Worm (Caenorhabditis elegans) whole organism, young adult: ENCODE measurements around the gene acs-7.

Experiments
- B0019.2 ChIP-seq: fragments of 200-800 bp; sonication (Bioruptor generic); conservative IDR thresholded peaks from 2 replicates; pipeline ENCODE4 v1.3.6; 2022; ENCODE audit warnings: missing genetic modification reagents, missing genetic modification characterization, missing compliant biosample characterization
- B0035.1 ChIP-seq: sonication (generic microtip); optimal IDR thresholded peaks from 2 replicates; lab custom pipeline; 2016; ENCODE audit warnings: missing genetic modification characterization, mild to moderate bottlenecking, missing compliant biosample characterization, missing genotype, missing genetic modification reagents
- B0261.1 ChIP-seq: sonication (generic microtip); optimal IDR thresholded peaks from 2 replicates; lab custom pipeline; 2016; ENCODE audit warnings: mild to moderate bottlenecking, missing genetic modification characterization, moderate library complexity, missing compliant biosample characterization
- D2030.7 ChIP-seq: fragments of 200-800 bp; sonication (Bioruptor generic); IDR thresholded peaks from 2 replicates; pipeline ENCODE4 v1.3.6; 2022; ENCODE audit warnings: missing genetic modification reagents, missing genetic modification characterization, missing compliant biosample characterization
- F22D6.2 ChIP-seq: sonication (generic microtip); optimal IDR thresholded peaks from 2 replicates; lab custom pipeline; 2016; ENCODE audit warnings: mild to moderate bottlenecking, missing genetic modification characterization, missing compliant biosample characterization
- F39B2.1 ChIP-seq: fragments of 200-800 bp; sonication (Bioruptor generic); IDR thresholded peaks from 2 replicates; pipeline ENCODE4 v1.3.6; 2022; ENCODE audit warnings: missing genetic modification reagents, missing genetic modification characterization, missing compliant biosample characterization
- F55B11.4 ChIP-seq: sonication (generic microtip); optimal IDR thresholded peaks from 2 replicates; lab custom pipeline; 2016; ENCODE audit warnings: missing compliant biosample characterization, missing genetic modification characterization, borderline replicate concordance; ENCODE audit not compliant: insufficient read depth
- F57A8.1 ChIP-seq: fragments of 200-800 bp; sonication (Bioruptor generic); optimal IDR thresholded peaks from 2 replicates; lab custom pipeline; 2018; ENCODE audit warnings: mild to moderate bottlenecking, missing genetic modification characterization, moderate library complexity, missing compliant biosample characterization
- akir-1 ChIP-seq: fragments of 200-800 bp; sonication (Bioruptor generic); optimal IDR thresholded peaks from 2 replicates; lab custom pipeline; 2018; ENCODE audit warnings: mild to moderate bottlenecking, missing genetic modification characterization, moderate library complexity, missing compliant biosample characterization
- attf-5 ChIP-seq: fragments of 200-800 bp; sonication (Bioruptor generic); optimal IDR thresholded peaks from 2 replicates; lab custom pipeline; 2018; ENCODE audit warnings: mild to moderate bottlenecking, missing genetic modification characterization, missing compliant biosample characterization
- ccch-3 ChIP-seq: fragments of 200-800 bp; sonication (Bioruptor generic); optimal IDR thresholded peaks from 2 replicates; lab custom pipeline; 2018; ENCODE audit warnings: mild to moderate bottlenecking, missing genetic modification characterization, missing compliant biosample characterization
- ceh-79 ChIP-seq: sonication (generic microtip); optimal IDR thresholded peaks from 2 replicates; lab custom pipeline; 2017; ENCODE audit warnings: mild to moderate bottlenecking, missing genetic modification characterization, missing compliant biosample characterization
- egl-18 ChIP-seq: fragments of 200-800 bp; sonication (Bioruptor generic); IDR thresholded peaks from 2 replicates; pipeline ENCODE4 v1.3.6; 2022; ENCODE audit warnings: missing genetic modification reagents, missing genetic modification characterization, missing compliant biosample characterization
- egl-44 ChIP-seq: fragments of 200-800 bp; sonication (Bioruptor generic); IDR thresholded peaks from 2 replicates; pipeline ENCODE4 v1.3.6; 2022; ENCODE audit warnings: missing genetic modification reagents, missing genetic modification characterization, missing compliant biosample characterization
- egrh-3 ChIP-seq: fragments of 200-800 bp; sonication (Bioruptor generic); IDR thresholded peaks from 2 replicates; pipeline ENCODE4 v1.3.6; 2022; ENCODE audit warnings: missing genetic modification reagents, missing genetic modification characterization, missing compliant biosample characterization
- ets-4 ChIP-seq: fragments of 200-800 bp; sonication (Bioruptor generic); optimal IDR thresholded peaks from 2 replicates; lab custom pipeline; 2018; ENCODE audit warnings: mild to moderate bottlenecking, missing genetic modification characterization, missing compliant biosample characterization
- him-1 ChIP-seq: sonication (generic microtip); optimal IDR thresholded peaks from 2 replicates; lab custom pipeline; 2016; ENCODE audit warnings: missing genotype, missing genetic modification reagents, missing genetic modification characterization, missing compliant biosample characterization
- hlh-26 ChIP-seq: fragments of 200-800 bp; sonication (Bioruptor generic); conservative IDR thresholded peaks from 2 replicates; pipeline ENCODE4 v1.3.6; 2022; ENCODE audit warnings: missing genetic modification reagents, missing genetic modification characterization, missing compliant biosample characterization
- hmg-1.2 ChIP-seq: fragments of 200-800 bp; sonication (Bioruptor generic); IDR thresholded peaks from 2 replicates; pipeline ENCODE4 v1.3.6; 2022; ENCODE audit warnings: missing genetic modification reagents, missing genetic modification characterization, missing compliant biosample characterization
- hrde-1 ChIP-seq: sonication (generic microtip); optimal IDR thresholded peaks from 2 replicates; lab custom pipeline; 2016; ENCODE audit warnings: missing genetic modification characterization, mild to moderate bottlenecking, missing compliant biosample characterization, moderate library complexity, missing genotype, missing genetic modification reagents, borderline replicate concordance
- lin-40 ChIP-seq: sonication (generic microtip); optimal IDR thresholded peaks from 2 replicates; lab custom pipeline; 2016; ENCODE audit warnings: missing genetic modification characterization, mild to moderate bottlenecking, missing compliant biosample characterization, missing genotype, missing genetic modification reagents
- lin-54 ChIP-seq: fragments of 200-800 bp; sonication (Bioruptor generic); optimal IDR thresholded peaks from 2 replicates; lab custom pipeline; 2018; ENCODE audit warnings: mild to moderate bottlenecking, missing genetic modification characterization, missing compliant biosample characterization
- lsl-1 ChIP-seq: fragments of 200-800 bp; sonication (Bioruptor generic); optimal IDR thresholded peaks from 2 replicates; lab custom pipeline; 2018; ENCODE audit warnings: mild to moderate bottlenecking, missing genetic modification characterization, moderate library complexity, missing compliant biosample characterization
- lsy-27 ChIP-seq: sonication (generic microtip); optimal IDR thresholded peaks from 2 replicates; lab custom pipeline; 2017; ENCODE audit warnings: missing genetic modification characterization, mild to moderate bottlenecking, missing compliant biosample characterization, antibody characterized with exemption, missing genotype, borderline replicate concordance; ENCODE audit not compliant: insufficient read depth
- madf-6 ChIP-seq: fragments of 200-800 bp; sonication (Bioruptor generic); IDR thresholded peaks from 2 replicates; pipeline ENCODE4 v1.3.6; 2022; ENCODE audit warnings: missing genetic modification reagents, missing genetic modification characterization, missing compliant biosample characterization
- madf-8 ChIP-seq: fragments of 200-800 bp; sonication (Bioruptor generic); conservative IDR thresholded peaks from 2 replicates; pipeline ENCODE4 v1.3.6; 2022; ENCODE audit warnings: missing genetic modification reagents, missing genetic modification characterization, missing compliant biosample characterization
- nfya-2 ChIP-seq: fragments of 200-800 bp; sonication (Bioruptor generic); IDR thresholded peaks from 2 replicates; pipeline ENCODE4 v1.3.6; 2022; ENCODE audit warnings: missing genetic modification reagents, missing genetic modification characterization, missing compliant biosample characterization
- nfyb-1 ChIP-seq: fragments of 200-800 bp; sonication (Bioruptor generic); IDR thresholded peaks from 2 replicates; pipeline ENCODE4 v1.3.6; 2022; ENCODE audit warnings: missing genetic modification reagents, missing genetic modification characterization, missing compliant biosample characterization
- rec-8 ChIP-seq, 2 experiments: sonication (generic microtip); optimal IDR thresholded peaks; 2 replicates each; lab custom pipeline; 2016; ENCODE audit warnings: mild to moderate bottlenecking in 2 of 2, missing genetic modification characterization in 2 of 2, missing genetic modification reagents in 2 of 2, missing genotype in 2 of 2, missing biosample characterization in 1 of 2, missing compliant biosample characterization in 1 of 2, moderate library complexity in 1 of 2
- sptf-2 ChIP-seq: fragments of 200-800 bp; sonication (Bioruptor generic); optimal IDR thresholded peaks from 2 replicates; lab custom pipeline; 2018; ENCODE audit warnings: mild to moderate bottlenecking, missing genetic modification characterization, missing compliant biosample characterization
- ztf-26 ChIP-seq: sonication (generic microtip); optimal IDR thresholded peaks from 2 replicates; lab custom pipeline; 2017; ENCODE audit warnings: missing genetic modification characterization, missing compliant biosample characterization

The acs-7 gene

ce11 chrII:9313335-9313734, 21.5 kb downstream of the acs-7 start:
- TF ChIP-seq nfya-2 (no peak), B0019.2 (GFP tag; lab: Robert Waterston, UW) (no peak), attf-5 (GFP tag; lab: Kevin White, UChicago) (no peak), madf-8 (GFP tag; lab: Robert Waterston, UW) (no peak), B0035.1 (tag; lab: Kevin White, UChicago) (no peak), him-1 (tag; lab: Kevin White, UChicago) (no peak), egl-44 (GFP tag; lab: Robert Waterston, UW) (no peak), lsy-27 (tag; lab: Kevin White, UChicago) (no peak), ccch-3 (GFP tag; lab: Kevin White, UChicago) (no peak)

ce11 chrII:9314733-9315132, 22.9 kb downstream of the acs-7 start:
- TF ChIP-seq rec-8 (tag; optimal IDR thresholded peaks at IDR 0.05; lab: Kevin White, UChicago) (no peak), F55B11.4 (tag; lab: Kevin White, UChicago) (no peak), hrde-1 (tag; lab: Kevin White, UChicago) (no peak), lin-54 (GFP tag; lab: Kevin White, UChicago) (no peak), hlh-26 (GFP tag; lab: Robert Waterston, UW) (no peak), attf-5 (GFP tag; lab: Kevin White, UChicago) (no peak), madf-6 (GFP tag; lab: Robert Waterston, UW) (no peak), sptf-2 (GFP tag; lab: Kevin White, UChicago) (no peak), egl-18 (GFP tag; lab: Robert Waterston, UW) (no peak), nfyb-1 (GFP tag; lab: Robert Waterston, UW) (no peak), F39B2.1 (GFP tag; lab: Robert Waterston, UW) (no peak), akir-1 (no peak)

- peak; percentile 21; the same call in 1 of the 2 replicates for TF ChIP-seq hmg-1.2 (GFP tag; lab: Robert Waterston, UW)
- no peak for TF ChIP-seq F22D6.2
Observed at ce11 chrII:9315692-9316091, 23.9 kb downstream of the acs-7 start.

- no peak for TF ChIP-seq ztf-26
- no peak for TF ChIP-seq akir-1
- no peak for TF ChIP-seq lsl-1 (GFP tag; lab: Kevin White, UChicago)
- no peak for TF ChIP-seq lin-40
- TF ChIP-seq D2030.7 (GFP tag; lab: Robert Waterston, UW) = no peak
- TF ChIP-seq ccch-3 (GFP tag; lab: Kevin White, UChicago) = no peak
- TF ChIP-seq B0261.1 (tag; lab: Kevin White, UChicago) = no peak
- no peak for TF ChIP-seq ets-4 (GFP tag; lab: Kevin White, UChicago)
- no peak for TF ChIP-seq B0019.2 (GFP tag; lab: Robert Waterston, UW)
- no peak for TF ChIP-seq nfyb-1 (GFP tag; lab: Robert Waterston, UW)
- TF ChIP-seq rec-8 (tag; optimal IDR thresholded peaks at IDR 0.05; lab: Kevin White, UChicago) = no peak
- TF ChIP-seq F57A8.1 (GFP tag; lab: Kevin White, UChicago) = no peak
- no peak for TF ChIP-seq egrh-3 (GFP tag; lab: Robert Waterston, UW)
- no peak for TF ChIP-seq ceh-79 (tag; lab: Kevin White, UChicago)
Observed at ce11 chrII:9316801-9317200, 25.0 kb downstream of the acs-7 start.
